Worm (Caenorhabditis elegans): ENCODE results near the gene F10G7.5.

The F10G7.5 gene

DNA sequence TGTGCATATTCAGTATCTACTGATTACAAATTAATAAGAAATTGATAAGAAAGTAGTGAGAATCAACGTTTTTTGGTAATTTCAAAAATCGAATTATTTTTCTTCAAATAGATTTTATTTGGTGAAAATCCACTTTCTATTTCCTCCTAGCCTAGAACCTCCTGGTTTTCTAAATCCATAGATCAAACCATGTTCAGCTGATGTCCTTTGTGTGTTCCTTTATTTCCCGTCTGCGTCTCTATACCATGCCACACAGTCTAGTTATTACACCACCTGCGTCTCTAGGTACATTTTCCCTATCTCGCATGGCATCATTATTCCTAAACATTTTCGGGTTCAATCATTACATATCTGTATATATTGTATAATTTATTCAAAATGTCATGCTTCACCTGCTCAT lies at the start of gene F10G7.5:
F10G7.5 (plus strand) TSS at position 286 of the 400 bp plus-strand sequence.
- TF ChIP-seq nhr-28 (tag; optimal IDR thresholded peaks at IDR 0.05) (peak; percentile 31), pqm-1 (tag; optimal IDR thresholded peaks at IDR 0.05) (peak; percentile 34), hlh-11 (tag; optimal IDR thresholded peaks at IDR 0.05) (peak; percentile 68), daf-12 (tag; optimal IDR thresholded peaks at IDR 0.05) (no peak), pha-4 (GFP tag; IDR thresholded peaks at IDR 0.05) (no peak), pha-4 (tag; optimal IDR thresholded peaks at IDR 0.05) (no peak), nhr-48 (tag; optimal IDR thresholded peaks at IDR 0.05) (peak; percentile 7)

DNA sequence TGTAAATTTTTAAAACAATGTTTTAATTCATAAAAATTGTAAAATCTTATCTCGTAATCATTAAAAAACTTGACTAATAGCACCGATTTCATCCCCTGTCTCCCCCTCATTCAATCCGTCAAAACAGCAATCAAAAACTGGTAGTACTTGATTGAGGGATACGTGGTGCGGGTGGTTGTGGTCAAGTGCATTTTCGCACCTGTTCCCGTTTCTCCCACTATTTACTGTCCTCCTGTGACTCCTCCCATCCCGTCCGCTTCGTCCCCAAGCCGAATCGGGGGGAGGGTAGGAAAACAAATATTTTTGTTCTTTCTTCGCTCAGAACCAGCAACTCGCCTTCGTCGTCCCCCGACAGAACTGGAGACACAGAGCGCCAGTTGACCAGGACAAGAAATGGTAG lies 44.4 kb upstream of the F10G7.5 start, which contains the start of gene lgc-27:
lgc-27 (plus strand) TSS at position 301 of the 400 bp plus-strand sequence.
- TF ChIP-seq nhr-6 (tag; optimal IDR thresholded peaks at IDR 0.05) = no peak
- no peak for TF ChIP-seq F26F4.8 (GFP tag; conservative IDR thresholded peaks at IDR 0.05)
- no peak for TF ChIP-seq hlh-11 (tag; optimal IDR thresholded peaks at IDR 0.05)
- no peak for TF ChIP-seq rbr-2 (tag; optimal IDR thresholded peaks at IDR 0.05)
- TF ChIP-seq zfp-3 (GFP tag; conservative IDR thresholded peaks at IDR 0.05) = no peak
- TF ChIP-seq ztf-7 (tag; optimal IDR thresholded peaks at IDR 0.05) = no peak
- no peak for TF ChIP-seq dmd-8 (GFP tag; IDR thresholded peaks at IDR 0.05)
- no peak for TF ChIP-seq sdz-12 (GFP tag; optimal IDR thresholded peaks at IDR 0.05)
- TF ChIP-seq fos-1 (tag; optimal IDR thresholded peaks at IDR 0.05) = no peak
- TF ChIP-seq gei-8 (GFP tag; optimal IDR thresholded peaks at IDR 0.05) = no peak
- no peak for TF ChIP-seq hlh-30 (tag; optimal IDR thresholded peaks at IDR 0.05; ENCODE audit: insufficient read depth)
- no peak for TF ChIP-seq T26A8.4 (GFP tag; IDR thresholded peaks at IDR 0.05)
- no peak for TF ChIP-seq unc-39 (tag; optimal IDR thresholded peaks at IDR 0.05)
- TF ChIP-seq dmd-6 (GFP tag; IDR thresholded peaks at IDR 0.05) = no peak
- no peak for TF ChIP-seq lin-29 (GFP tag; IDR thresholded peaks at IDR 0.05)
- no peak for TF ChIP-seq aha-1 (tag)
- no peak for TF ChIP-seq lin-1 (GFP tag; IDR thresholded peaks at IDR 0.05)

DNA sequence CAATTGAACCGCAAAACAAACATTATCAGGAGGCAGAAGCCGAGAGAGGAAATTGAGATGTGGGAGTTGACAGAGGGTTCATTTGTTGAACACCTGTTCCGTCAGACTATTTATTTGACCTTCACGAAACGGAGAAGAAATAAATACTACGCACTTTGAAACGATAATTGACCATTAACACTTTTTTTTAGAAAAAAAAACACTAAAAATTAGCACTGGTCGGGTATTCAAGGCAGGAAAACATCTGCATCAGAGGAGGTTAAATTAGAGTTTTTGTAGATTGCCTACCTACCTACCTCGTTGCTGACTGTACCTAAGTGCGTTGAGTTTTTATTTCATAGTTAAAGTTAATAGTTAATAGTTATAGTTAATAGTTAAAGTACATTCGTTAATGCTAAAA lies 43.1 kb upstream of the F10G7.5 start:
- TF ChIP-seq unc-62 (GFP tag; optimal IDR thresholded peaks at IDR 0.05 in 1 of 2) (peak in 1 of 2 experiments; percentile 97), unc-62 (tag; optimal IDR thresholded peaks at IDR 0.05) (no peak), dpl-1 (GFP tag; optimal IDR thresholded peaks at IDR 0.05) (no peak)

DNA sequence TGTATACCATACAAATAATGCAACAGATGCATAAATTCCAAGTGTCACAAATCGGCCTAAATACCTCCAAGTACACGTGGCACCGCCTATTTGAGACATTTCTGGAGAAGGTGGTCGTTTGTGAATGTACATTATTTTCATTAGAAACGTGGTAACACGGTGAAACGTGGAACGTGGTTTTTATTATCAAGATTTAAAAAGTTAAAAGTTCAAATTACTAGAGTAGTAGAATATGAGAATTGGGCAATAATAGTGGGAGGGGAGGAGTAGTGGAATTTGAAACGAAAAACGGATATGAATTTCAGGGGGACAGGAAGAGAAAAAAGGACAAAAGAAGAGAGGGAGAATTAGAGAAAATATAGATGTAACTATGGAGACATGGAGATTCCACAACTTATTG lies 37.4 kb upstream of the F10G7.5 start, which contains the start of gene fut-6:
fut-6 (minus strand) TSS at position 101 of the 400 bp plus-strand sequence.
- TF ChIP-seq set-16 (GFP tag; IDR thresholded peaks at IDR 0.05) = no peak
- no peak for TF ChIP-seq T20F7.1 (GFP tag; optimal IDR thresholded peaks at IDR 0.05)
- no peak for TF ChIP-seq vab-7 (GFP tag; IDR thresholded peaks at IDR 0.05)
- TF ChIP-seq ces-1 (GFP tag; optimal IDR thresholded peaks at IDR 0.05) = no peak
- TF ChIP-seq zfp-2 (tag; optimal IDR thresholded peaks at IDR 0.05) = no peak
- TF ChIP-seq nhr-102 (tag; optimal IDR thresholded peaks at IDR 0.05) = no peak
- TF ChIP-seq ceh-62 (tag; optimal IDR thresholded peaks at IDR 0.05) = no peak
- TF ChIP-seq lin-13 (GFP tag; optimal IDR thresholded peaks at IDR 0.05) = no peak
- TF ChIP-seq lin-29 (GFP tag; IDR thresholded peaks at IDR 0.05) = no peak
- TF ChIP-seq nhr-237 (tag; optimal IDR thresholded peaks at IDR 0.05) = no peak
- no peak for TF ChIP-seq arid-1 (GFP tag; conservative IDR thresholded peaks at IDR 0.05)
- no peak for TF ChIP-seq dmd-9 (GFP tag; IDR thresholded peaks at IDR 0.05)
- no peak for TF ChIP-seq egl-43 (GFP tag; IDR thresholded peaks at IDR 0.05)
- TF ChIP-seq mep-1 (tag; optimal IDR thresholded peaks at IDR 0.05) = no peak
- no peak for TF ChIP-seq ceh-20 (GFP tag; IDR thresholded peaks at IDR 0.05)
- no peak for TF ChIP-seq daf-12 (tag; optimal IDR thresholded peaks at IDR 0.05)
- TF ChIP-seq F37D6.2 (tag; optimal IDR thresholded peaks at IDR 0.05) = no peak
- no peak for TF ChIP-seq ceh-44 (GFP tag; IDR thresholded peaks at IDR 0.05)
- TF ChIP-seq mes-2 (tag; optimal IDR thresholded peaks at IDR 0.05; ENCODE audit: poor library complexity, severe bottlenecking) = no peak
- TF ChIP-seq lsy-2 (tag; optimal IDR thresholded peaks at IDR 0.05) = no peak
